Fruit fly (Drosophila melanogaster) whole organism, embryonic: Measurements from ENCODE around the gene CG7342.
A peak's percentile ranks its signal among the peaks of the same experiment; 100 is the strongest.

Experiments used
- ATbp ChIP-seq: fragments of 200-800 bp; sonication (Bioruptor generic); optimal IDR thresholded peaks from 2 replicates; lab custom pipeline; 2017; ENCODE audit warnings: missing biosample characterization, mild to moderate bottlenecking, missing genetic modification characterization, missing genetic modification reagents
- CG10209 ChIP-seq: fragments of 200-800 bp; sonication (Bioruptor generic); optimal IDR thresholded peaks from 3 replicates; lab custom pipeline; 2017; ENCODE audit warnings: missing biosample characterization, mild to moderate bottlenecking, missing genetic modification characterization, missing genetic modification reagents
- CG10366 ChIP-seq: fragments of 200-800 bp; sonication (Bioruptor generic); IDR thresholded peaks from 2 replicates; pipeline ENCODE4 v1.3.6; 2022; ENCODE audit warnings: missing biosample characterization, missing genetic modification characterization
- CG12659 ChIP-seq: fragments of 200-800 bp; sonication (Bioruptor generic); optimal IDR thresholded peaks from 3 replicates; lab custom pipeline; 2017; ENCODE audit warnings: mild to moderate bottlenecking, missing biosample characterization, missing genetic modification reagents, missing genetic modification characterization
- CG13424 ChIP-seq: fragments of 200-800 bp; sonication (Bioruptor generic); optimal IDR thresholded peaks from 2 replicates; lab custom pipeline; 2019; ENCODE audit warnings: missing biosample characterization, mild to moderate bottlenecking, missing genetic modification characterization, moderate library complexity
- CG14667 ChIP-seq: fragments of 200-800 bp; sonication (Bioruptor generic); IDR thresholded peaks from 2 replicates; pipeline ENCODE4 v1.3.6; 2022; ENCODE audit warnings: missing biosample characterization, missing genetic modification characterization
- CG16779 ChIP-seq: fragments of 200-800 bp; sonication (Bioruptor generic); IDR thresholded peaks from 2 replicates; pipeline ENCODE4 v1.3.6; 2022; ENCODE audit warnings: missing biosample characterization, missing genetic modification characterization
- CG17328 ChIP-seq: fragments of 200-800 bp; sonication (Bioruptor generic); IDR thresholded peaks from 2 replicates; pipeline ENCODE4 v1.3.6; 2022; ENCODE audit warnings: missing biosample characterization, missing genetic modification characterization
- CG17359 ChIP-seq: fragments of 200-800 bp; sonication (Bioruptor generic); optimal IDR thresholded peaks from 3 replicates; lab custom pipeline; 2018; ENCODE audit warnings: missing biosample characterization, mild to moderate bottlenecking, missing genetic modification characterization, moderate library complexity
- CG18599 ChIP-seq: fragments of 200-800 bp; sonication (Bioruptor generic); optimal IDR thresholded peaks from 3 replicates; lab custom pipeline; 2017; ENCODE audit warnings: missing biosample characterization, missing genetic modification characterization, mild to moderate bottlenecking, moderate library complexity, missing genetic modification reagents
- CG2116 ChIP-seq: fragments of 200-800 bp; sonication (Bioruptor generic); optimal IDR thresholded peaks from 3 replicates; lab custom pipeline; 2018; ENCODE audit warnings: missing biosample characterization, mild to moderate bottlenecking, missing genetic modification characterization
- CG3407 ChIP-seq: fragments of 200-800 bp; sonication (Bioruptor generic); optimal IDR thresholded peaks from 2 replicates; lab custom pipeline; 2018; ENCODE audit warnings: missing biosample characterization, mild to moderate bottlenecking, missing genetic modification characterization
- CG4282 ChIP-seq: fragments of 200-800 bp; sonication (Bioruptor generic); optimal IDR thresholded peaks from 2 replicates; lab custom pipeline; 2016; ENCODE audit warnings: missing biosample characterization, missing genetic modification characterization
- CG4328 ChIP-seq: fragments of 200-800 bp; sonication (Bioruptor generic); optimal IDR thresholded peaks from 3 replicates; lab custom pipeline; 2017; ENCODE audit warnings: missing biosample characterization, missing genetic modification reagents, missing genetic modification characterization
- CG4730 ChIP-seq: fragments of 200-800 bp; sonication (Bioruptor generic); IDR thresholded peaks from 2 replicates; pipeline ENCODE4 v1.3.6; 2022; ENCODE audit warnings: missing biosample characterization, missing genetic modification characterization
- CG6175 ChIP-seq: fragments of 200-800 bp; sonication (Bioruptor generic); IDR thresholded peaks from 3 replicates; pipeline ENCODE4 v1.3.6; 2022; ENCODE audit warnings: missing biosample characterization, missing genetic modification characterization
- CG6254 ChIP-seq: fragments of 200-800 bp; sonication (Bioruptor generic); optimal IDR thresholded peaks from 3 replicates; lab custom pipeline; 2017; ENCODE audit warnings: mild to moderate bottlenecking, missing biosample characterization, missing genetic modification reagents, missing genetic modification characterization
- CG6683 ChIP-seq: fragments of 200-800 bp; sonication (Bioruptor generic); optimal IDR thresholded peaks from 2 replicates; lab custom pipeline; 2017; ENCODE audit warnings: missing biosample characterization, mild to moderate bottlenecking, missing genetic modification characterization, missing genetic modification reagents
- CG6765 ChIP-seq: fragments of 200-800 bp; sonication (Bioruptor generic); optimal IDR thresholded peaks from 3 replicates; lab custom pipeline; 2017; ENCODE audit warnings: missing biosample characterization, mild to moderate bottlenecking, missing genetic modification characterization
- CG6813 ChIP-seq: fragments of 200-800 bp; sonication (Bioruptor generic); optimal IDR thresholded peaks from 2 replicates; lab custom pipeline; 2017; ENCODE audit warnings: missing biosample characterization, missing genetic modification characterization, mild to moderate bottlenecking, moderate library complexity, missing genetic modification reagents
- CG9797 ChIP-seq: fragments of 200-800 bp; sonication (Bioruptor generic); optimal IDR thresholded peaks from 3 replicates; lab custom pipeline; 2018; ENCODE audit warnings: missing biosample characterization, mild to moderate bottlenecking, missing genetic modification characterization
- CG9817 ChIP-seq: fragments of 200-800 bp; sonication (Bioruptor generic); optimal IDR thresholded peaks from 2 replicates; lab custom pipeline; 2018; ENCODE audit warnings: missing biosample characterization, mild to moderate bottlenecking, missing genetic modification characterization, moderate library complexity
- D19B ChIP-seq: fragments of 200-800 bp; sonication (Bioruptor generic); optimal IDR thresholded peaks from 2 replicates; lab custom pipeline; 2017; ENCODE audit warnings: missing biosample characterization, mild to moderate bottlenecking, missing genetic modification characterization
- Dbx ChIP-seq: fragments of 200-800 bp; sonication (Bioruptor generic); IDR thresholded peaks from 3 replicates; pipeline ENCODE4 v1.3.6; 2022; ENCODE audit warnings: missing biosample characterization, missing genetic modification characterization
- E2f2 ChIP-seq: fragments of 200-800 bp; sonication (Bioruptor generic); IDR thresholded peaks from 2 replicates; pipeline ENCODE4 v1.3.6; 2022; ENCODE audit warnings: missing biosample characterization, missing genetic modification characterization
- Eip74EF ChIP-seq, 2 experiments: fragments of 200-800 bp in 1 of 2; fragments of >200 bp in 1 of 2; sonication (Bioruptor generic) in 1 of 2; optimal IDR thresholded peaks; 2 replicates each; lab custom pipeline; 2017 to 2019; ENCODE audit warnings: missing biosample characterization in 2 of 2, missing genetic modification characterization in 2 of 2, mild to moderate bottlenecking in 1 of 2, moderate library complexity in 1 of 2
- Fer1 ChIP-seq: fragments of 200-800 bp; sonication (Bioruptor generic); optimal IDR thresholded peaks from 2 replicates; lab custom pipeline; 2017; ENCODE audit warnings: missing biosample characterization, mild to moderate bottlenecking, missing genetic modification characterization
- Fer3 ChIP-seq: fragments of 200-800 bp; sonication (Bioruptor generic); optimal IDR thresholded peaks from 2 replicates; lab custom pipeline; 2018; ENCODE audit warnings: missing biosample characterization, mild to moderate bottlenecking, missing genetic modification characterization, moderate library complexity
- Kr ChIP-seq: fragments of 200-800 bp; sonication (Bioruptor generic); optimal IDR thresholded peaks from 2 replicates; lab custom pipeline; 2017; ENCODE audit warnings: missing biosample characterization, mild to moderate bottlenecking, missing genetic modification characterization
- Meics ChIP-seq: fragments of 200-800 bp; sonication (Bioruptor generic); optimal IDR thresholded peaks from 2 replicates; lab custom pipeline; 2017; ENCODE audit warnings: missing biosample characterization, mild to moderate bottlenecking, missing genetic modification characterization
- Mes4 ChIP-seq: fragments of 200-800 bp; sonication (Bioruptor generic); optimal IDR thresholded peaks from 2 replicates; lab custom pipeline; 2016; ENCODE audit warnings: missing biosample characterization, missing genetic modification characterization
- NfI ChIP-seq: fragments of 200-800 bp; sonication (Bioruptor generic); optimal IDR thresholded peaks from 3 replicates; lab custom pipeline; 2018; ENCODE audit warnings: missing biosample characterization, mild to moderate bottlenecking, missing genetic modification characterization, moderate library complexity
- Rfx ChIP-seq: fragments of 200-800 bp; sonication (Bioruptor generic); IDR thresholded peaks from 2 replicates; pipeline ENCODE4 v1.3.6; 2022; ENCODE audit warnings: missing biosample characterization, missing genetic modification characterization
- Scr ChIP-seq: fragments of 200-800 bp; sonication (Bioruptor generic); IDR thresholded peaks from 2 replicates; pipeline ENCODE4 v1.3.6; 2022; ENCODE audit warnings: missing biosample characterization, missing genetic modification characterization; ENCODE audit not compliant: partially characterized antibody
- dan ChIP-seq: fragments of 200-800 bp; sonication (Bioruptor generic); IDR thresholded peaks from 2 replicates; pipeline ENCODE4 v1.3.6; 2022; ENCODE audit warnings: missing biosample characterization, missing genetic modification characterization
- disco-r ChIP-seq: fragments of 200-800 bp; sonication (Bioruptor generic); optimal IDR thresholded peaks from 2 replicates; lab custom pipeline; 2016; ENCODE audit warnings: missing biosample characterization, missing genetic modification characterization
- emc ChIP-seq: fragments of 200-800 bp; sonication (Bioruptor generic); optimal IDR thresholded peaks from 2 replicates; lab custom pipeline; 2016; ENCODE audit warnings: missing biosample characterization, missing genetic modification characterization
- gce ChIP-seq: fragments of 200-800 bp; sonication (Bioruptor generic); IDR thresholded peaks from 3 replicates; pipeline ENCODE4 v1.3.6; 2022; ENCODE audit warnings: missing biosample characterization, missing genetic modification characterization
- gt ChIP-seq: fragments of 200-800 bp; sonication (Bioruptor generic); IDR thresholded peaks from 2 replicates; pipeline ENCODE4 v1.3.6; 2022; ENCODE audit warnings: missing biosample characterization, missing genetic modification characterization
- ind ChIP-seq: fragments of 200-800 bp; sonication (Bioruptor generic); optimal IDR thresholded peaks from 3 replicates; lab custom pipeline; 2016; ENCODE audit warnings: missing biosample characterization, missing genetic modification characterization
- jigr1 ChIP-seq: fragments of 200-800 bp; sonication (Bioruptor generic); IDR thresholded peaks from 3 replicates; pipeline ENCODE4 v1.3.6; 2022; ENCODE audit warnings: missing biosample characterization, missing genetic modification characterization
- kay ChIP-seq: fragments of 200-800 bp; sonication (Bioruptor generic); optimal IDR thresholded peaks from 2 replicates; lab custom pipeline; 2016; ENCODE audit warnings: missing biosample characterization, missing genetic modification characterization
- ken ChIP-seq: fragments of 200-800 bp; sonication (Bioruptor generic); IDR thresholded peaks from 3 replicates; pipeline ENCODE4 v1.3.6; 2022; ENCODE audit warnings: missing biosample characterization, missing genetic modification characterization
- knrl ChIP-seq: fragments of 200-800 bp; sonication (Bioruptor generic); IDR thresholded peaks from 3 replicates; pipeline ENCODE4 v1.3.6; 2022; ENCODE audit warnings: missing biosample characterization, missing genetic modification characterization; ENCODE audit not compliant: partially characterized antibody
- mld ChIP-seq: fragments of 200-800 bp; sonication (Bioruptor generic); IDR thresholded peaks from 3 replicates; pipeline ENCODE4 v1.3.6; 2022; ENCODE audit warnings: missing biosample characterization, missing genetic modification characterization; ENCODE audit not compliant: partially characterized antibody
- odd ChIP-seq: fragments of 200-800 bp; sonication (Bioruptor generic); optimal IDR thresholded peaks from 2 replicates; lab custom pipeline; 2017; ENCODE audit warnings: missing biosample characterization, mild to moderate bottlenecking, missing genetic modification characterization
- pros ChIP-seq: fragments of 200-800 bp; sonication (Bioruptor generic); optimal IDR thresholded peaks from 3 replicates; lab custom pipeline; 2019; ENCODE audit warnings: missing biosample characterization, mild to moderate bottlenecking, missing genetic modification characterization, moderate library complexity
- ranshi ChIP-seq: fragments of 200-800 bp; sonication (Bioruptor generic); IDR thresholded peaks from 2 replicates; pipeline ENCODE4 v1.3.6; 2022; ENCODE audit warnings: missing biosample characterization, missing genetic modification characterization
- sim ChIP-seq: fragments of 200-800 bp; sonication (Bioruptor generic); IDR thresholded peaks from 2 replicates; pipeline ENCODE4 v1.3.6; 2022; ENCODE audit warnings: missing biosample characterization, missing genetic modification characterization
- tap ChIP-seq: fragments of 200-800 bp; optimal IDR thresholded peaks from 3 replicates; lab custom pipeline; 2019; ENCODE audit warnings: missing biosample characterization, mild to moderate bottlenecking, missing genetic modification characterization, moderate library complexity
- tgo ChIP-seq: fragments of 200-800 bp; sonication (Bioruptor generic); IDR thresholded peaks from 3 replicates; pipeline ENCODE4 v1.3.6; 2022; ENCODE audit warnings: missing biosample characterization, missing genetic modification characterization

CG7342 gene

DNA sequence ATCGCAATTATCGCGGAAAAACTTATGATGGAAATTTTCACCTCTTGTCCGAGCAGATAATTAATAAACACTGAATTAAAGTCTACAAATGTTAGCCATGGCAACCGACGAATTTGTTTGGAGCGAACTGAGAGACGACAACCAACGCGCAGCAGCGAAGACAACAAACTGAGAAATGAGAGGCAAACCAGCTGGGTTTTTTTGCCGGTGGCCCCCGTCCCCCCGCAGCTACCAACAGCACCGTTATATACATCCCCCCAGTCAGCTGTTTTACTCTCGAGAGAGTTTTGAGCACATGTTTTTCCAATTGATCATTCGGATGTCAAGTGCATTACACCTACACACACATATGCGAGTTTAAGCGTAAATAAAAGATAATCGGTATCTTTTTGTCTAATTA is 37.9 kb downstream of the CG7342 start (continued):
- TF ChIP-seq ind (GFP tag; lab: Kevin White, UChicago): no peak
- TF ChIP-seq CG3407 (GFP tag; lab: Kevin White, UChicago): no peak
- no peak for TF ChIP-seq Fer3 (tag; lab: Kevin White, UChicago)
- no peak for TF ChIP-seq CG17359
- no peak for TF ChIP-seq emc (GFP tag; lab: Kevin White, UChicago)
- no peak for TF ChIP-seq CG10209
- TF ChIP-seq odd (GFP tag; lab: Kevin White, UChicago): no peak
- TF ChIP-seq CG6175: no peak
- TF ChIP-seq Fer1: no peak
- TF ChIP-seq pros (GFP tag; lab: Kevin White, UChicago): no peak
- TF ChIP-seq CG12659: no peak
- peak; percentile 42; the same call in 1 of the 2 replicates for TF ChIP-seq Rfx
- no peak for TF ChIP-seq sim (GFP tag; lab: Robert Waterston, UW)
- no peak for TF ChIP-seq jigr1 (GFP tag; lab: Robert Waterston, UW)
- TF ChIP-seq gce: no peak
- no peak for TF ChIP-seq NfI (GFP tag; lab: Kevin White, UChicago)
- TF ChIP-seq dan (GFP tag; lab: Robert Waterston, UW): no peak
- no peak; the same call in 1 of the 2 replicates for TF ChIP-seq Scr (GFP tag; lab: Robert Waterston, UW)
- TF ChIP-seq Dbx (GFP tag; lab: Robert Waterston, UW): 0 out of 3 replicates have a peak, but pooled peaks have one; percentile 33
- TF ChIP-seq Meics (GFP tag; lab: Kevin White, UChicago): no peak
- TF ChIP-seq D19B: no peak
- TF ChIP-seq CG10366 (GFP tag; lab: Robert Waterston, UW): no peak
- TF ChIP-seq kay (GFP tag; lab: Kevin White, UChicago): no peak
- no peak for TF ChIP-seq Kr (GFP tag; lab: Kevin White, UChicago)
- TF ChIP-seq CG17328 (GFP tag; lab: Robert Waterston, UW): no peak
- no peak for TF ChIP-seq CG18599 (GFP tag; lab: Kevin White, UChicago)
- no peak for TF ChIP-seq CG4328 (GFP tag; lab: Kevin White, UChicago)
- TF ChIP-seq CG13424: no peak
- no peak for TF ChIP-seq CG6765 (GFP tag; lab: Kevin White, UChicago)
- no peak for TF ChIP-seq CG6254 (GFP tag; lab: Kevin White, UChicago)
- TF ChIP-seq ATbp (GFP tag; lab: Kevin White, UChicago): no peak
- no peak for TF ChIP-seq CG2116 (GFP tag; lab: Kevin White, UChicago)
- 0 out of 2 replicates have a peak, but pooled peaks have one; percentile 16 for TF ChIP-seq E2f2 (GFP tag; lab: Robert Waterston, UW)
- TF ChIP-seq disco-r (GFP tag; lab: Kevin White, UChicago): no peak
- no peak for TF ChIP-seq CG14667 (GFP tag; lab: Robert Waterston, UW)
- TF ChIP-seq ranshi (GFP tag; lab: Robert Waterston, UW): no peak
- no peak for TF ChIP-seq CG6683
- no peak for TF ChIP-seq CG16779 (GFP tag; lab: Robert Waterston, UW)
- TF ChIP-seq gt (GFP tag; lab: Robert Waterston, UW): no peak
- no peak for TF ChIP-seq Eip74EF (GFP tag; optimal IDR thresholded peaks at IDR 0.05; lab: Kevin White, UChicago)
- TF ChIP-seq mld: no peak
- no peak for TF ChIP-seq ken
- no peak for TF ChIP-seq CG4730 (GFP tag; lab: Robert Waterston, UW)
- no peak for TF ChIP-seq CG9797 (GFP tag; lab: Kevin White, UChicago)
- TF ChIP-seq knrl: no peak
- TF ChIP-seq tgo (GFP tag; lab: Robert Waterston, UW): no peak
- no peak for TF ChIP-seq CG4282
- TF ChIP-seq tap (tag; lab: Kevin White, UChicago): peak; percentile 4
- peak; percentile 4 for TF ChIP-seq CG6813 (GFP tag; lab: Kevin White, UChicago)
- TF ChIP-seq CG9817: no peak
- TF ChIP-seq Mes4: no peak
